Fruit fly (Drosophila melanogaster): Measurements from ENCODE around the gene ng4.
"Not testable (repeated sequence)": the region's sequence is repeated elsewhere in the genome, so short reads cannot be mapped to it uniquely, and the experiment has no call there.

ng4 gene

dm6 chrX:3244120-3244519, at the start of gene ng4:
Gene ng4 (minus strand): TSS chrX:3244220.
- no peak for TF ChIP-seq CG17801 (GFP tag; optimal IDR thresholded peaks at IDR 0.05; ENCODE audit: partially characterized antibody)

- TF ChIP-seq CG17801 (GFP tag; optimal IDR thresholded peaks at IDR 0.05; ENCODE audit: partially characterized antibody), result no peak
Observed at dm6 chrX:3291071-3291660, 47.1 kb upstream of the ng4 start.

dm6 chrX:3288909-3289706, 45.1 kb upstream of the ng4 start:
- TF ChIP-seq CG17801 (GFP tag; optimal IDR thresholded peaks at IDR 0.05; ENCODE audit: partially characterized antibody), result no peak

dm6 chrX:3288247-3288838, 44.3 kb upstream of the ng4 start:
- TF ChIP-seq CG17801 (GFP tag; optimal IDR thresholded peaks at IDR 0.05; ENCODE audit: partially characterized antibody), result no peak

dm6 chrX:3281958-3282357, 37.9 kb upstream of the ng4 start:
- no peak for TF ChIP-seq CG17801 (GFP tag; optimal IDR thresholded peaks at IDR 0.05; ENCODE audit: partially characterized antibody)

dm6 chrX:3273557-3273956, 29.5 kb upstream of the ng4 start:
- TF ChIP-seq CG17801 (GFP tag; optimal IDR thresholded peaks at IDR 0.05; ENCODE audit: partially characterized antibody), result no peak

dm6 chrX:3265828-3266227, 21.8 kb upstream of the ng4 start:
- peak; percentile 23 for TF ChIP-seq CG17801 (GFP tag; optimal IDR thresholded peaks at IDR 0.05; ENCODE audit: partially characterized antibody)

- no peak for TF ChIP-seq CG17801 (GFP tag; optimal IDR thresholded peaks at IDR 0.05; ENCODE audit: partially characterized antibody)
Observed at dm6 chrX:3260536-3260935, 16.5 kb upstream of the ng4 start.

- TF ChIP-seq CG17801 (GFP tag; optimal IDR thresholded peaks at IDR 0.05; ENCODE audit: partially characterized antibody), result peak; percentile 12
Observed at dm6 chrX:3255569-3256309, 11.7 kb upstream of the ng4 start.

- no peak for TF ChIP-seq CG17801 (GFP tag; optimal IDR thresholded peaks at IDR 0.05; ENCODE audit: partially characterized antibody)
Observed at dm6 chrX:3249789-3250188, 5.8 kb upstream of the ng4 start, which contains the start of gene Sgs4. Gene Sgs4 (plus strand): TSS chrX:3250089.

- no peak for TF ChIP-seq CG17801 (GFP tag; optimal IDR thresholded peaks at IDR 0.05; ENCODE audit: partially characterized antibody)
Observed at dm6 chrX:3249189-3249588, 5.2 kb upstream of the ng4 start, which contains the start of gene Pig1. Gene Pig1 (minus strand): TSS chrX:3249289.

dm6 chrX:3241984-3242462, 2.0 kb downstream of the ng4 start, which contains the start of the genes ng3 and ng1:
Gene ng3 (minus strand): TSS chrX:3242084.
Gene ng1 (plus strand): TSS chrX:3242412.
- no peak for TF ChIP-seq CG17801 (GFP tag; optimal IDR thresholded peaks at IDR 0.05; ENCODE audit: partially characterized antibody)

dm6 chrX:3240471-3240870, 3.5 kb downstream of the ng4 start, which contains the start of gene ng2:
Gene ng2 (minus strand): TSS chrX:3240571.
- not testable (repeated sequence) for TF ChIP-seq CG17801 (GFP tag; optimal IDR thresholded peaks at IDR 0.05; ENCODE audit: partially characterized antibody)

- no peak for TF ChIP-seq CG17801 (GFP tag; optimal IDR thresholded peaks at IDR 0.05; ENCODE audit: partially characterized antibody)
Observed at dm6 chrX:3236586-3236985, 7.4 kb downstream of the ng4 start, which contains the start of gene CG14265. Gene CG14265 (minus strand): TSS chrX:3236686.

dm6 chrX:3233683-3234082, 10.3 kb downstream of the ng4 start:
- no peak for TF ChIP-seq CG17801 (GFP tag; optimal IDR thresholded peaks at IDR 0.05; ENCODE audit: partially characterized antibody)

All from ovary, adult (tissue).